Worm (Caenorhabditis elegans) whole organism, midembryonic: ENCODE measurements around the gene cec-6.

Experiments
- T22C8.4 ChIP-seq: fragments of 200-800 bp; sonication (Bioruptor generic); IDR thresholded peaks from 2 replicates; pipeline ENCODE4 v1.3.6; 2022; ENCODE audit warnings: missing genetic modification characterization, missing compliant biosample characterization
- cog-1 ChIP-seq: sonication (generic microtip); optimal IDR thresholded peaks from 2 replicates; lab custom pipeline; 2016; ENCODE audit warnings: missing genetic modification characterization, missing compliant biosample characterization
- flt-1 ChIP-seq: fragments of 200-800 bp; sonication (Bioruptor generic); IDR thresholded peaks from 2 replicates; pipeline ENCODE4 v1.3.6; 2022; ENCODE audit warnings: missing genetic modification characterization, missing compliant biosample characterization
- klf-2 ChIP-seq: fragments of 200-800 bp; sonication (Bioruptor generic); conservative IDR thresholded peaks from 2 replicates; pipeline ENCODE4 v1.3.6; 2022; ENCODE audit warnings: missing genetic modification reagents, missing genetic modification characterization, missing compliant biosample characterization
- ref-1 ChIP-seq: fragments of 200-800 bp; sonication (Bioruptor generic); conservative IDR thresholded peaks from 2 replicates; pipeline ENCODE4 v1.3.6; 2022; ENCODE audit warnings: missing genetic modification reagents, missing genetic modification characterization, missing compliant biosample characterization
- tab-1 ChIP-seq: fragments of 200-800 bp; sonication (Bioruptor generic); IDR thresholded peaks from 2 replicates; pipeline ENCODE4 v1.3.6; 2022; ENCODE audit warnings: missing genetic modification characterization, missing compliant biosample characterization
- ztf-23 ChIP-seq: fragments of 200-800 bp; sonication (Bioruptor generic); IDR thresholded peaks from 2 replicates; pipeline ENCODE4 v1.3.6; 2022; ENCODE audit warnings: missing genetic modification reagents, missing genetic modification characterization, missing compliant biosample characterization
- ztf-29 ChIP-seq: fragments of 200-800 bp; sonication (Bioruptor generic); IDR thresholded peaks from 2 replicates; pipeline ENCODE4 v1.3.6; 2022; ENCODE audit warnings: missing genetic modification reagents, missing genetic modification characterization, missing compliant biosample characterization

ce11 chrIV:5563280-5563679 lies 18.6 kb downstream of the cec-6 start:
- TF ChIP-seq ztf-23 (GFP tag; lab: Robert Waterston, UW) (no peak), flt-1 (no peak), tab-1 (GFP tag; lab: Robert Waterston, UW) (no peak), cog-1 (tag; lab: Kevin White, UChicago) (no peak), ztf-29 (GFP tag; lab: Robert Waterston, UW) (no peak), ref-1 (GFP tag; lab: Robert Waterston, UW) (no peak), T22C8.4 (GFP tag; lab: Robert Waterston, UW) (no peak), klf-2 (GFP tag; lab: Robert Waterston, UW) (no peak)
